Fruit fly (Drosophila melanogaster) whole organism, embryonic: Measurements from ENCODE around the gene CG42764.

ENCODE experiments used
- Asciz ChIP-seq: fragments of 200-800 bp; sonication (Bioruptor generic); optimal IDR thresholded peaks from 2 replicates; lab custom pipeline; 2017; ENCODE audit warnings: missing biosample characterization, mild to moderate bottlenecking, missing genetic modification characterization, missing genetic modification reagents
- Blimp-1 ChIP-seq: fragments of 200-800 bp; sonication (Bioruptor generic); optimal IDR thresholded peaks from 3 replicates; lab custom pipeline; 2018; ENCODE audit warnings: missing biosample characterization, missing genetic modification characterization, mild to moderate bottlenecking, moderate library complexity, missing genetic modification reagents
- CG11085 ChIP-seq: fragments of 200-800 bp; sonication (Bioruptor generic); IDR thresholded peaks from 2 replicates; pipeline ENCODE4 v1.3.6; 2022; ENCODE audit warnings: missing biosample characterization, missing genetic modification characterization
- CG11695 ChIP-seq: fragments of 200-800 bp; sonication (Bioruptor generic); IDR thresholded peaks from 3 replicates; pipeline ENCODE4 v1.3.6; 2022; ENCODE audit warnings: missing biosample characterization, missing genetic modification characterization
- CG12219 ChIP-seq: fragments of 200-800 bp; sonication (Bioruptor generic); optimal IDR thresholded peaks from 3 replicates; lab custom pipeline; 2018; ENCODE audit warnings: missing biosample characterization, mild to moderate bottlenecking, missing genetic modification characterization
- CG14710 ChIP-seq: fragments of 200-800 bp; sonication (Bioruptor generic); optimal IDR thresholded peaks from 3 replicates; lab custom pipeline; 2019; ENCODE audit warnings: missing biosample characterization, mild to moderate bottlenecking, missing genetic modification characterization, moderate library complexity
- CG17186 ChIP-seq: fragments of 200-800 bp; sonication (Bioruptor generic); optimal IDR thresholded peaks from 3 replicates; lab custom pipeline; 2017; ENCODE audit warnings: missing biosample characterization, missing genetic modification reagents, missing genetic modification characterization
- CG17829 ChIP-seq: fragments of 200-800 bp; optimal IDR thresholded peaks from 2 replicates; lab custom pipeline; 2019; ENCODE audit warnings: missing biosample characterization, mild to moderate bottlenecking, missing genetic modification characterization, moderate library complexity
- CG18011 ChIP-seq: fragments of 200-800 bp; sonication (Bioruptor generic); optimal IDR thresholded peaks from 2 replicates; lab custom pipeline; 2017; ENCODE audit warnings: missing biosample characterization, missing genetic modification characterization, mild to moderate bottlenecking, moderate library complexity, missing genotype
- CG18619 ChIP-seq: fragments of 200-800 bp; sonication (Bioruptor generic); optimal IDR thresholded peaks from 3 replicates; lab custom pipeline; 2017; ENCODE audit warnings: missing biosample characterization, mild to moderate bottlenecking, missing genetic modification characterization
- CG2120 ChIP-seq: fragments of 200-800 bp; sonication (Bioruptor generic); optimal IDR thresholded peaks from 3 replicates; lab custom pipeline; 2016; ENCODE audit warnings: missing biosample characterization, missing genetic modification characterization
- CG2129 ChIP-seq: fragments of 200-800 bp; sonication (Bioruptor generic); IDR thresholded peaks from 2 replicates; pipeline ENCODE4 v1.3.6; 2022; ENCODE audit warnings: missing biosample characterization, missing genetic modification characterization; ENCODE audit not compliant: partially characterized antibody
- CG30020 ChIP-seq: fragments of 200-800 bp; optimal IDR thresholded peaks from 2 replicates; lab custom pipeline; 2019; ENCODE audit warnings: missing biosample characterization, mild to moderate bottlenecking, missing genetic modification characterization, moderate library complexity
- CG32772 ChIP-seq: fragments of 200-800 bp; sonication (Bioruptor generic); IDR thresholded peaks from 2 replicates; pipeline ENCODE4 v1.3.6; 2022; ENCODE audit warnings: missing biosample characterization, missing genetic modification characterization
- CG43689 ChIP-seq: fragments of 200-800 bp; sonication (Bioruptor generic); IDR thresholded peaks from 2 replicates; pipeline ENCODE4 v1.3.6; 2022; ENCODE audit warnings: missing biosample characterization, missing genetic modification characterization
- CG7357 ChIP-seq: fragments of 200-800 bp; sonication (Bioruptor generic); IDR thresholded peaks from 3 replicates; pipeline ENCODE4 v1.3.6; 2022; ENCODE audit warnings: missing biosample characterization, missing genetic modification characterization
- CG7372 ChIP-seq: fragments of 200-800 bp; sonication (Bioruptor generic); IDR thresholded peaks from 2 replicates; pipeline ENCODE4 v1.3.6; 2022; ENCODE audit warnings: missing biosample characterization, missing genetic modification characterization
- CG7928 ChIP-seq: fragments of 200-800 bp; sonication (Bioruptor generic); optimal IDR thresholded peaks from 2 replicates; lab custom pipeline; 2017; ENCODE audit warnings: missing biosample characterization, mild to moderate bottlenecking, missing genetic modification characterization
- CG7963 ChIP-seq: fragments of 200-800 bp; sonication (Bioruptor generic); IDR thresholded peaks from 3 replicates; pipeline ENCODE4 v1.3.6; 2022; ENCODE audit warnings: missing biosample characterization, missing genetic modification characterization; ENCODE audit not compliant: partially characterized antibody
- CG7987 ChIP-seq: fragments of 200-800 bp; sonication (Bioruptor generic); optimal IDR thresholded peaks from 2 replicates; lab custom pipeline; 2018; ENCODE audit warnings: missing biosample characterization, mild to moderate bottlenecking, missing genetic modification characterization, moderate library complexity
- CG9876 ChIP-seq: fragments of 200-800 bp; sonication (Bioruptor generic); optimal IDR thresholded peaks from 2 replicates; lab custom pipeline; 2016; ENCODE audit warnings: missing biosample characterization, missing genetic modification characterization
- D19A ChIP-seq: fragments of 200-800 bp; optimal IDR thresholded peaks from 3 replicates; lab custom pipeline; 2019; ENCODE audit warnings: missing biosample characterization, mild to moderate bottlenecking, missing genetic modification characterization, moderate library complexity
- Drgx ChIP-seq: fragments of 200-800 bp; sonication (Bioruptor generic); IDR thresholded peaks from 2 replicates; pipeline ENCODE4 v1.3.6; 2022; ENCODE audit warnings: missing biosample characterization, missing genetic modification characterization
- ERR ChIP-seq: fragments of 200-800 bp; sonication (Bioruptor generic); optimal IDR thresholded peaks from 2 replicates; lab custom pipeline; 2016; ENCODE audit warnings: missing biosample characterization, missing genetic modification characterization
- HLH3B ChIP-seq: fragments of 200-800 bp; sonication (Bioruptor generic); IDR thresholded peaks from 2 replicates; pipeline ENCODE4 v1.3.6; 2022; ENCODE audit warnings: missing biosample characterization, missing genetic modification characterization
- Hr39 ChIP-seq: fragments of >200 bp; optimal IDR thresholded peaks from 2 replicates; lab custom pipeline; 2017
- Mrtf ChIP-seq: fragments of 200-800 bp; sonication (Bioruptor generic); IDR thresholded peaks from 3 replicates; pipeline ENCODE4 v1.3.6; 2022; ENCODE audit warnings: missing biosample characterization, missing genetic modification characterization
- Myb ChIP-seq: fragments of 200-800 bp; sonication (Bioruptor generic); optimal IDR thresholded peaks from 2 replicates; lab custom pipeline; 2016; ENCODE audit warnings: missing biosample characterization, missing genetic modification characterization
- Usf ChIP-seq: fragments of 200-800 bp; sonication (Bioruptor generic); optimal IDR thresholded peaks from 2 replicates; lab custom pipeline; 2017; ENCODE audit warnings: missing genotype, missing biosample characterization, missing genetic modification characterization
- cas ChIP-seq: fragments of 200-800 bp; sonication (Bioruptor generic); IDR thresholded peaks from 2 replicates; pipeline ENCODE4 v1.3.6; 2022; ENCODE audit warnings: missing biosample characterization, missing genetic modification characterization
- caup ChIP-seq: fragments of 200-800 bp; sonication (Bioruptor generic); optimal IDR thresholded peaks from 3 replicates; lab custom pipeline; 2017; ENCODE audit warnings: missing biosample characterization, mild to moderate bottlenecking, missing genetic modification characterization, moderate library complexity; ENCODE audit not compliant: severe bottlenecking
- chn ChIP-seq: fragments of 200-800 bp; sonication (Bioruptor generic); optimal IDR thresholded peaks from 2 replicates; lab custom pipeline; 2016; ENCODE audit warnings: missing biosample characterization, missing genetic modification characterization
- crc ChIP-seq: fragments of 200-800 bp; sonication (Bioruptor generic); optimal IDR thresholded peaks from 2 replicates; lab custom pipeline; 2016; ENCODE audit warnings: missing biosample characterization, missing genetic modification characterization
- dpn ChIP-seq, 2 experiments: fragments of 200-800 bp; sonication (Bioruptor generic); optimal IDR thresholded peaks; 3 replicates each; lab custom pipeline; 2016; ENCODE audit warnings: missing biosample characterization in 2 of 2, missing genetic modification characterization in 2 of 2
- dysf ChIP-seq: fragments of 200-800 bp; sonication (Bioruptor generic); IDR thresholded peaks from 3 replicates; pipeline ENCODE4 v1.3.6; 2022; ENCODE audit warnings: missing biosample characterization, missing genetic modification characterization
- fd102C ChIP-seq: fragments of 200-800 bp; sonication (Bioruptor generic); optimal IDR thresholded peaks from 2 replicates; lab custom pipeline; 2018; ENCODE audit warnings: missing biosample characterization, mild to moderate bottlenecking, missing genetic modification characterization, moderate library complexity
- gsb-n ChIP-seq: fragments of 200-800 bp; sonication (Bioruptor generic); optimal IDR thresholded peaks from 3 replicates; lab custom pipeline; 2018; ENCODE audit warnings: missing biosample characterization, mild to moderate bottlenecking, missing genetic modification characterization
- insv ChIP-seq, 2 experiments: fragments of 200-800 bp; sonication (Bioruptor generic); optimal IDR thresholded peaks; 3 replicates each; lab custom pipeline; 2016 to 2018; ENCODE audit warnings: missing biosample characterization in 2 of 2, missing genetic modification characterization in 2 of 2
- klu ChIP-seq: fragments of 200-800 bp; sonication (Bioruptor generic); IDR thresholded peaks from 2 replicates; pipeline ENCODE4 v1.3.6; 2022; ENCODE audit warnings: missing biosample characterization, missing genetic modification characterization
- nerfin-2 ChIP-seq: fragments of 200-800 bp; sonication (Bioruptor generic); IDR thresholded peaks from 2 replicates; pipeline ENCODE4 v1.3.6; 2022; ENCODE audit warnings: missing biosample characterization, missing genetic modification characterization; ENCODE audit not compliant: partially characterized antibody
- oc ChIP-seq: fragments of 200-800 bp; sonication (Bioruptor generic); optimal IDR thresholded peaks from 2 replicates; lab custom pipeline; 2018; ENCODE audit warnings: missing biosample characterization, mild to moderate bottlenecking, missing genetic modification characterization, moderate library complexity
- odd ChIP-seq: fragments of 200-800 bp; sonication (Bioruptor generic); optimal IDR thresholded peaks from 2 replicates; lab custom pipeline; 2017; ENCODE audit warnings: missing biosample characterization, mild to moderate bottlenecking, missing genetic modification characterization
- org-1 ChIP-seq: fragments of 200-800 bp; sonication (Bioruptor generic); optimal IDR thresholded peaks from 2 replicates; lab custom pipeline; 2017; ENCODE audit warnings: missing biosample characterization, missing genetic modification characterization
- repo ChIP-seq: fragments of 200-800 bp; sonication (Bioruptor generic); optimal IDR thresholded peaks from 2 replicates; lab custom pipeline; 2016; ENCODE audit warnings: missing biosample characterization, missing genetic modification characterization
- sd ChIP-seq: fragments of 200-800 bp; sonication (Bioruptor generic); optimal IDR thresholded peaks from 3 replicates; lab custom pipeline; 2018; ENCODE audit warnings: missing biosample characterization, mild to moderate bottlenecking, missing genetic modification characterization, moderate library complexity
- sna ChIP-seq: fragments of 200-800 bp; sonication (Bioruptor generic); IDR thresholded peaks from 2 replicates; pipeline ENCODE4 v1.3.6; 2022; ENCODE audit warnings: missing biosample characterization, missing genetic modification characterization; ENCODE audit not compliant: partially characterized antibody
- stc ChIP-seq: fragments of 200-800 bp; sonication (Bioruptor generic); IDR thresholded peaks from 2 replicates; pipeline ENCODE4 v1.3.6; 2022; ENCODE audit warnings: missing biosample characterization, missing genetic modification characterization
- sug ChIP-seq: fragments of 200-800 bp; optimal IDR thresholded peaks from 2 replicates; lab custom pipeline; 2019; ENCODE audit warnings: missing biosample characterization, mild to moderate bottlenecking, missing genetic modification characterization, moderate library complexity
- zf30C ChIP-seq: fragments of 200-800 bp; sonication (Bioruptor generic); optimal IDR thresholded peaks from 3 replicates; lab custom pipeline; 2018; ENCODE audit warnings: missing biosample characterization, mild to moderate bottlenecking, missing genetic modification characterization

The CG42764 gene

dm6 chr3L:20509121-20509934 lies 43.5 kb upstream of the CG42764 start (continued):
- TF ChIP-seq CG18011: peak; percentile 31
- TF ChIP-seq CG7963 (GFP tag; lab: Robert Waterston, UW): no peak
- TF ChIP-seq CG32772 (GFP tag; lab: Robert Waterston, UW): no peak
- TF ChIP-seq insv (GFP tag; optimal IDR thresholded peaks at IDR 0.05; lab: Kevin White, UChicago): peak in 1 of 2 experiments; percentile 45
- TF ChIP-seq cas (GFP tag; lab: Robert Waterston, UW): no peak
- TF ChIP-seq CG7928 (GFP tag; lab: Kevin White, UChicago): peak; percentile 56
- no peak for TF ChIP-seq CG11085 (GFP tag; lab: Robert Waterston, UW)
- no peak for TF ChIP-seq CG17186 (GFP tag; lab: Kevin White, UChicago)
- TF ChIP-seq CG7357 (GFP tag; lab: Robert Waterston, UW): 0 out of 3 replicates have a peak, but pooled peaks have one; percentile 31
- TF ChIP-seq nerfin-2 (GFP tag; lab: Robert Waterston, UW): no peak
- peak; percentile 81 for TF ChIP-seq sug
- TF ChIP-seq org-1 (GFP tag; lab: Kevin White, UChicago): peak; percentile 79
- TF ChIP-seq CG18619: peak; percentile 81
- TF ChIP-seq Usf: peak; percentile 55
- TF ChIP-seq caup (GFP tag; lab: Kevin White, UChicago): peak; percentile 78
- peak; percentile 100 for TF ChIP-seq D19A
- peak; percentile 40 for TF ChIP-seq gsb-n
- peak; percentile 44 for TF ChIP-seq Myb (GFP tag; lab: Kevin White, UChicago)
- peak; percentile 65 for TF ChIP-seq Blimp-1 (GFP tag; lab: Kevin White, UChicago)
- no peak for TF ChIP-seq CG43689
- peak; percentile 41; the same call in 1 of the 2 replicates for TF ChIP-seq Drgx (GFP tag; lab: Robert Waterston, UW)
- peak; percentile 71 for TF ChIP-seq dysf (GFP tag; lab: Robert Waterston, UW)
- no peak for TF ChIP-seq Mrtf (GFP tag; lab: Robert Waterston, UW)
- no peak for TF ChIP-seq zf30C (GFP tag; lab: Kevin White, UChicago)
- no peak for TF ChIP-seq fd102C (GFP tag; lab: Kevin White, UChicago)
- peak; percentile 38 for TF ChIP-seq oc
- TF ChIP-seq odd (GFP tag; lab: Kevin White, UChicago): peak; percentile 77
- peak; percentile 81 for TF ChIP-seq CG17829 (tag; lab: Kevin White, UChicago)
- TF ChIP-seq CG14710 (tag; lab: Kevin White, UChicago): peak; percentile 78
- peak; percentile 47 for TF ChIP-seq crc (GFP tag; lab: Kevin White, UChicago)
- no peak; the same call in 1 of the 2 replicates for TF ChIP-seq klu (GFP tag; lab: Robert Waterston, UW)
- TF ChIP-seq repo (GFP tag; lab: Kevin White, UChicago): peak; percentile 34
- TF ChIP-seq CG7987 (GFP tag; lab: Kevin White, UChicago): no peak
- TF ChIP-seq CG9876 (GFP tag; lab: Kevin White, UChicago): no peak
- TF ChIP-seq HLH3B (GFP tag; lab: Robert Waterston, UW): no peak
- peak; percentile 90 for TF ChIP-seq CG2120 (GFP tag; lab: Kevin White, UChicago)
- peak; percentile 43 for TF ChIP-seq CG30020 (tag; lab: Kevin White, UChicago)
- TF ChIP-seq CG7372 (GFP tag; lab: Robert Waterston, UW): peak; percentile 53; the same call in 1 of the 2 replicates
- TF ChIP-seq CG12219 (GFP tag; lab: Kevin White, UChicago): peak; percentile 63
- peak; percentile 41; the same call in 1 of the 3 replicates for TF ChIP-seq CG11695 (GFP tag; lab: Robert Waterston, UW)
- no peak for TF ChIP-seq CG2129 (GFP tag; lab: Robert Waterston, UW)
- TF ChIP-seq ERR: peak; percentile 52
- peak; percentile 49 for TF ChIP-seq sd
- TF ChIP-seq sna: no peak
- peak; percentile 35 for TF ChIP-seq chn (GFP tag; lab: Kevin White, UChicago)
- no peak for TF ChIP-seq Hr39 (lab: Kevin White, UChicago)
- TF ChIP-seq dpn (GFP tag; optimal IDR thresholded peaks at IDR 0.05; lab: Kevin White, UChicago): peak; percentile 66 to 76
- no peak for TF ChIP-seq stc
- TF ChIP-seq Asciz (GFP tag; lab: Kevin White, UChicago): peak; percentile 85
